Fruit fly (Drosophila melanogaster) whole organism, embryonic: ENCODE measurements around the gene Tim9b.

ENCODE experiments used
- Asciz ChIP-seq: fragments of 200-800 bp; sonication (Bioruptor generic); optimal IDR thresholded peaks from 2 replicates; lab custom pipeline; 2017; ENCODE audit warnings: missing biosample characterization, mild to moderate bottlenecking, missing genetic modification characterization, missing genetic modification reagents
- BEAF-32 ChIP-seq: fragments of 200-800 bp; sonication (Bioruptor generic); optimal IDR thresholded peaks from 3 replicates; lab custom pipeline; 2017; ENCODE audit warnings: missing biosample characterization, missing genetic modification characterization, mild to moderate bottlenecking, moderate library complexity, missing genetic modification reagents
- BtbVII ChIP-seq: fragments of 200-800 bp; sonication (Bioruptor generic); optimal IDR thresholded peaks from 3 replicates; lab custom pipeline; 2017; ENCODE audit warnings: missing biosample characterization, mild to moderate bottlenecking, missing genetic modification characterization
- Bteb2 ChIP-seq: fragments of 200-800 bp; sonication (Bioruptor generic); optimal IDR thresholded peaks from 2 replicates; lab custom pipeline; 2016; ENCODE audit warnings: missing biosample characterization, missing genetic modification characterization
- CG10431 ChIP-seq: fragments of 200-800 bp; sonication (Bioruptor generic); optimal IDR thresholded peaks from 3 replicates; lab custom pipeline; 2018; ENCODE audit warnings: missing biosample characterization, mild to moderate bottlenecking, missing genetic modification characterization
- CG10462 ChIP-seq: fragments of 200-800 bp; sonication (Bioruptor generic); optimal IDR thresholded peaks from 2 replicates; lab custom pipeline; 2016; ENCODE audit warnings: missing biosample characterization, missing genetic modification characterization
- CG10959 ChIP-seq: fragments of 200-800 bp; sonication (Bioruptor generic); IDR thresholded peaks from 2 replicates; pipeline ENCODE4 v1.3.6; 2022; ENCODE audit warnings: missing biosample characterization, missing genetic modification characterization
- CG10979 ChIP-seq: fragments of 200-800 bp; sonication (Bioruptor generic); optimal IDR thresholded peaks from 2 replicates; lab custom pipeline; 2018; ENCODE audit warnings: missing biosample characterization, mild to moderate bottlenecking, missing genetic modification characterization, moderate library complexity
- CG12071 ChIP-seq: fragments of 200-800 bp; sonication (Bioruptor generic); optimal IDR thresholded peaks from 3 replicates; lab custom pipeline; 2018; ENCODE audit warnings: missing biosample characterization, mild to moderate bottlenecking, missing genetic modification characterization
- CG12299 ChIP-seq: fragments of 200-800 bp; sonication (Bioruptor generic); optimal IDR thresholded peaks from 2 replicates; lab custom pipeline; 2018; ENCODE audit warnings: missing biosample characterization, mild to moderate bottlenecking, missing genetic modification characterization
- CG14860 ChIP-seq: fragments of 200-800 bp; sonication (Bioruptor generic); IDR thresholded peaks from 3 replicates; pipeline ENCODE4 v1.3.6; 2022; ENCODE audit warnings: missing biosample characterization, missing genetic modification characterization; ENCODE audit not compliant: partially characterized antibody
- CG14965 ChIP-seq: fragments of 200-800 bp; sonication (Bioruptor generic); optimal IDR thresholded peaks from 2 replicates; lab custom pipeline; 2016; ENCODE audit warnings: missing biosample characterization, missing genetic modification characterization, borderline replicate concordance
- CG1603 ChIP-seq: fragments of 200-800 bp; sonication (Bioruptor generic); optimal IDR thresholded peaks from 2 replicates; lab custom pipeline; 2019; ENCODE audit warnings: missing biosample characterization, mild to moderate bottlenecking, missing genetic modification characterization, moderate library complexity
- CG17361 ChIP-seq: fragments of 200-800 bp; sonication (Bioruptor generic); IDR thresholded peaks from 3 replicates; pipeline ENCODE4 v1.3.6; 2022; ENCODE audit warnings: missing biosample characterization, missing genetic modification characterization
- CG1832 ChIP-seq: fragments of 200-800 bp; sonication (Bioruptor generic); optimal IDR thresholded peaks from 2 replicates; lab custom pipeline; 2017; ENCODE audit warnings: missing biosample characterization, mild to moderate bottlenecking, missing genetic modification characterization, inconsistent platforms
- CG18476 ChIP-seq: fragments of 200-800 bp; sonication (Bioruptor generic); optimal IDR thresholded peaks from 2 replicates; lab custom pipeline; 2016; ENCODE audit warnings: missing biosample characterization, mild to moderate bottlenecking, missing genetic modification characterization
- CG18619 ChIP-seq: fragments of 200-800 bp; sonication (Bioruptor generic); optimal IDR thresholded peaks from 3 replicates; lab custom pipeline; 2017; ENCODE audit warnings: missing biosample characterization, mild to moderate bottlenecking, missing genetic modification characterization
- CG31441 ChIP-seq: fragments of 200-800 bp; sonication (Bioruptor generic); IDR thresholded peaks from 2 replicates; pipeline ENCODE4 v1.3.6; 2022; ENCODE audit warnings: missing biosample characterization, missing genetic modification characterization
- CG34376 ChIP-seq: fragments of 200-800 bp; sonication (Bioruptor generic); optimal IDR thresholded peaks from 2 replicates; lab custom pipeline; 2018; ENCODE audit warnings: missing biosample characterization, mild to moderate bottlenecking, missing genetic modification characterization
- CG4730 ChIP-seq: fragments of 200-800 bp; sonication (Bioruptor generic); IDR thresholded peaks from 2 replicates; pipeline ENCODE4 v1.3.6; 2022; ENCODE audit warnings: missing biosample characterization, missing genetic modification characterization
- CG4820 ChIP-seq: fragments of 200-800 bp; sonication (Bioruptor generic); optimal IDR thresholded peaks from 3 replicates; lab custom pipeline; 2016; ENCODE audit warnings: missing biosample characterization, missing genetic modification characterization
- CG6791 ChIP-seq: fragments of 200-800 bp; sonication (Bioruptor generic); IDR thresholded peaks from 3 replicates; pipeline ENCODE4 v1.3.6; 2022; ENCODE audit warnings: missing biosample characterization, missing genetic modification characterization; ENCODE audit not compliant: partially characterized antibody
- CG8359 ChIP-seq: fragments of 200-800 bp; sonication (Bioruptor generic); optimal IDR thresholded peaks from 2 replicates; lab custom pipeline; 2017; ENCODE audit warnings: missing biosample characterization, mild to moderate bottlenecking, missing genetic modification characterization, borderline replicate concordance
- Camta ChIP-seq: fragments of 200-800 bp; sonication (Bioruptor generic); optimal IDR thresholded peaks from 2 replicates; lab custom pipeline; 2016; ENCODE audit warnings: missing biosample characterization, missing genetic modification characterization
- Dip2 ChIP-seq: fragments of 200-800 bp; sonication (Bioruptor generic); IDR thresholded peaks from 2 replicates; pipeline ENCODE4 v1.3.6; 2022; ENCODE audit warnings: missing biosample characterization, missing genetic modification characterization
- Hr39 ChIP-seq: fragments of >200 bp; optimal IDR thresholded peaks from 2 replicates; lab custom pipeline; 2017
- TFAM ChIP-seq: fragments of 200-800 bp; sonication (Bioruptor generic); optimal IDR thresholded peaks from 2 replicates; lab custom pipeline; 2017; ENCODE audit warnings: missing biosample characterization, missing genetic modification characterization, inconsistent platforms
- ac ChIP-seq: fragments of 200-800 bp; sonication (Bioruptor generic); optimal IDR thresholded peaks from 3 replicates; lab custom pipeline; 2017; ENCODE audit warnings: missing biosample characterization, mild to moderate bottlenecking, missing genetic modification characterization
- ase ChIP-seq: fragments of 200-800 bp; sonication (Bioruptor generic); IDR thresholded peaks from 3 replicates; pipeline ENCODE4 v1.3.6; 2022; ENCODE audit warnings: missing biosample characterization, missing genetic modification characterization
- ash1 ChIP-seq: fragments of 200-800 bp; sonication (Bioruptor generic); optimal IDR thresholded peaks from 2 replicates; lab custom pipeline; 2018; ENCODE audit warnings: missing biosample characterization, mild to moderate bottlenecking, missing genetic modification characterization
- bowl ChIP-seq: fragments of 200-800 bp; sonication (Bioruptor generic); IDR thresholded peaks from 2 replicates; pipeline ENCODE4 v1.3.6; 2022; ENCODE audit warnings: missing biosample characterization, missing genetic modification characterization
- btn ChIP-seq: fragments of 200-800 bp; sonication (Bioruptor generic); optimal IDR thresholded peaks from 2 replicates; lab custom pipeline; 2016; ENCODE audit warnings: missing biosample characterization, missing genetic modification characterization
- cas ChIP-seq: fragments of 200-800 bp; sonication (Bioruptor generic); IDR thresholded peaks from 2 replicates; pipeline ENCODE4 v1.3.6; 2022; ENCODE audit warnings: missing biosample characterization, missing genetic modification characterization
- danr ChIP-seq: fragments of 200-800 bp; sonication (Bioruptor generic); IDR thresholded peaks from 2 replicates; pipeline ENCODE4 v1.3.6; 2022; ENCODE audit warnings: missing biosample characterization, missing genetic modification characterization
- dm ChIP-seq: fragments of 200-800 bp; sonication (Bioruptor generic); optimal IDR thresholded peaks from 3 replicates; lab custom pipeline; 2016; ENCODE audit warnings: missing biosample characterization, missing genetic modification characterization
- dmrt11E ChIP-seq: fragments of 200-800 bp; sonication (Bioruptor generic); optimal IDR thresholded peaks from 3 replicates; lab custom pipeline; 2018; ENCODE audit warnings: missing biosample characterization, mild to moderate bottlenecking, missing genetic modification characterization, moderate library complexity
- gcm2 ChIP-seq: fragments of 200-800 bp; sonication (Bioruptor generic); optimal IDR thresholded peaks from 2 replicates; lab custom pipeline; 2016; ENCODE audit warnings: missing biosample characterization, missing genetic modification characterization
- gt ChIP-seq: fragments of 200-800 bp; sonication (Bioruptor generic); IDR thresholded peaks from 2 replicates; pipeline ENCODE4 v1.3.6; 2022; ENCODE audit warnings: missing biosample characterization, missing genetic modification characterization
- hb ChIP-seq: fragments of 200-800 bp; sonication (Bioruptor generic); IDR thresholded peaks from 3 replicates; pipeline ENCODE4 v1.3.6; 2022; ENCODE audit warnings: missing biosample characterization, missing genetic modification characterization; ENCODE audit not compliant: partially characterized antibody
- hbn ChIP-seq: fragments of 200-800 bp; sonication (Bioruptor generic); IDR thresholded peaks from 2 replicates; pipeline ENCODE4 v1.3.6; 2022; ENCODE audit warnings: missing biosample characterization, missing genetic modification characterization; ENCODE audit not compliant: partially characterized antibody
- kni ChIP-seq: fragments of 200-800 bp; sonication (Bioruptor generic); optimal IDR thresholded peaks from 3 replicates; lab custom pipeline; 2017; ENCODE audit warnings: mild to moderate bottlenecking, missing biosample characterization, missing genetic modification reagents, missing genetic modification characterization
- nau ChIP-seq: fragments of 200-800 bp; sonication (Bioruptor generic); optimal IDR thresholded peaks from 3 replicates; lab custom pipeline; 2017; ENCODE audit warnings: missing biosample characterization, mild to moderate bottlenecking, missing genetic modification characterization, missing genetic modification reagents
- odd ChIP-seq: fragments of 200-800 bp; sonication (Bioruptor generic); optimal IDR thresholded peaks from 2 replicates; lab custom pipeline; 2017; ENCODE audit warnings: missing biosample characterization, mild to moderate bottlenecking, missing genetic modification characterization
- phol ChIP-seq: fragments of 200-800 bp; sonication (Bioruptor generic); optimal IDR thresholded peaks from 3 replicates; lab custom pipeline; 2018; ENCODE audit warnings: missing biosample characterization, mild to moderate bottlenecking, missing genetic modification characterization, moderate library complexity
- repo ChIP-seq: fragments of 200-800 bp; sonication (Bioruptor generic); optimal IDR thresholded peaks from 2 replicates; lab custom pipeline; 2016; ENCODE audit warnings: missing biosample characterization, missing genetic modification characterization
- trem ChIP-seq: fragments of 200-800 bp; optimal IDR thresholded peaks from 3 replicates; lab custom pipeline; 2019; ENCODE audit warnings: missing biosample characterization, mild to moderate bottlenecking, missing genetic modification characterization, moderate library complexity
- z ChIP-seq: fragments of 200-800 bp; sonication (Bioruptor generic); IDR thresholded peaks from 3 replicates; pipeline ENCODE4 v1.3.6; 2022; ENCODE audit warnings: missing biosample characterization, missing genetic modification characterization

Gene Tim9b

DNA sequence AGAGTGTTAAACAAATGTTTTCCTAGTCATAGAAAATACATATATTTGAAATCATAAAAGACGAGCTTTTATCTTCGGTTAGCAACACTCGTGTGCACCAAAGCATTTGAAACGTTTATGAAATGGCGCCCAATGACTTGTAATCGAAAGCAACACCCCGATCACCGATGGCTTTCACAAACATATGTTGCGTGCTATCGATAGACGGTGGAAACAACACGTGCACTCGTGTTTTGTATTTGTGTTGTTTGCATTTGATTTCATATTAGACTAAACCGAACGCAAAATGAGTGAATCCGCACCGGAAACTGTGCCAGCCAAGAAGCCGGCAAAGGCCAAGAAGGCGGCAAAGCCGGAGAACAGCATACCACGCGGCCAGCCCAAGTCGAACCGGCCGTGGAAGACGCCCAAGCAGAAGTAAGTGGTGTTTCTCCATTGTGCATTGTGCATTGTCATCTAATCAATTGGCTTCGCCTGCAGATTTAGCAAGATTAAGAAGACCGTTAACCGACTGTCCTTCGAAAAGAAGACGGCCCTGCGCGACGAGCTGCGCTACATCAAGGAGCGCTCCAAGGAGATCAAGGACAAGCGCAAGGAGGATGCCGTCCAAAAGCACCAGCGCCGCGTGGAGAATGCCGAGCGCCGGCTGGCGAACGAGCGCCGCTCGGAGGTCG is 2.2 kb downstream of the Tim9b start, which contains the start of gene CG14210 (continued):
- no peak for TF ChIP-seq CG12071
- peak; percentile 52; the same call in 2 of the 3 replicates for TF ChIP-seq CG14860
- TF ChIP-seq btn (GFP tag; lab: Kevin White, UChicago): no peak
- TF ChIP-seq hb (GFP tag; lab: Robert Waterston, UW): peak; percentile 66; the same call in 1 of the 3 replicates
- no peak for TF ChIP-seq Dip2 (GFP tag; lab: Robert Waterston, UW)
- no peak for TF ChIP-seq CG10431 (GFP tag; lab: Kevin White, UChicago)
- no peak for TF ChIP-seq CG1832
- TF ChIP-seq ase (GFP tag; lab: Robert Waterston, UW): no peak
- no peak for TF ChIP-seq TFAM (GFP tag; lab: Kevin White, UChicago)
- no peak for TF ChIP-seq repo (GFP tag; lab: Kevin White, UChicago)
- no peak for TF ChIP-seq cas (GFP tag; lab: Robert Waterston, UW)
- no peak for TF ChIP-seq CG14965 (GFP tag; lab: Kevin White, UChicago)
- TF ChIP-seq trem (tag; lab: Kevin White, UChicago): peak; percentile 45
- no peak for TF ChIP-seq CG31441 (GFP tag; lab: Robert Waterston, UW)
- no peak for TF ChIP-seq ash1 (GFP tag; lab: Kevin White, UChicago)
- TF ChIP-seq CG18476: no peak
- no peak for TF ChIP-seq gcm2 (GFP tag; lab: Kevin White, UChicago)
- no peak for TF ChIP-seq CG34376
- TF ChIP-seq CG10462 (GFP tag; lab: Kevin White, UChicago): no peak
- no peak for TF ChIP-seq Hr39 (lab: Kevin White, UChicago)
- TF ChIP-seq CG4820: no peak
- TF ChIP-seq dmrt11E (tag; lab: Kevin White, UChicago): no peak
- TF ChIP-seq Camta: no peak
- TF ChIP-seq CG18619 (GFP tag; lab: Kevin White, UChicago): no peak
- TF ChIP-seq CG4730 (GFP tag; lab: Robert Waterston, UW): no peak
- TF ChIP-seq phol (tag; lab: Kevin White, UChicago): no peak
- TF ChIP-seq hbn: peak; percentile 60
- TF ChIP-seq gt (GFP tag; lab: Robert Waterston, UW): no peak
- peak; percentile 50 for TF ChIP-seq CG1603 (tag; lab: Kevin White, UChicago)
- no peak for TF ChIP-seq CG17361
- no peak for TF ChIP-seq Asciz
- TF ChIP-seq CG10979 (tag; lab: Kevin White, UChicago): no peak
- TF ChIP-seq CG12299 (tag; lab: Kevin White, UChicago): no peak
- TF ChIP-seq danr (GFP tag; lab: Robert Waterston, UW): no peak
- peak; percentile 75; the same call in 2 of the 3 replicates for TF ChIP-seq CG6791 (GFP tag; lab: Robert Waterston, UW)
- no peak for TF ChIP-seq kni (GFP tag; lab: Kevin White, UChicago)
- TF ChIP-seq odd (GFP tag; lab: Kevin White, UChicago): no peak
- no peak for TF ChIP-seq CG8359 (GFP tag; lab: Kevin White, UChicago)
- TF ChIP-seq BtbVII: no peak
- TF ChIP-seq Bteb2 (GFP tag; lab: Kevin White, UChicago): no peak
- no peak for TF ChIP-seq z (GFP tag; lab: Robert Waterston, UW)
- TF ChIP-seq bowl (GFP tag; lab: Robert Waterston, UW): no peak
- peak; percentile 90 for TF ChIP-seq dm (GFP tag; lab: Kevin White, UChicago)
- no peak for TF ChIP-seq nau (GFP tag; lab: Kevin White, UChicago)
- TF ChIP-seq CG10959 (GFP tag; lab: Robert Waterston, UW): no peak
- no peak for TF ChIP-seq ac (GFP tag; lab: Kevin White, UChicago)
- TF ChIP-seq BEAF-32 (GFP tag; lab: Kevin White, UChicago): peak; percentile 57
- TF ChIP-seq, all 482 proteins: peak for 57
